Fruit fly (Drosophila melanogaster): ENCODE results near the gene CG31198.
A peak's percentile ranks its signal among the peaks of the same experiment; 100 is the strongest.

CG31198 gene

DNA sequence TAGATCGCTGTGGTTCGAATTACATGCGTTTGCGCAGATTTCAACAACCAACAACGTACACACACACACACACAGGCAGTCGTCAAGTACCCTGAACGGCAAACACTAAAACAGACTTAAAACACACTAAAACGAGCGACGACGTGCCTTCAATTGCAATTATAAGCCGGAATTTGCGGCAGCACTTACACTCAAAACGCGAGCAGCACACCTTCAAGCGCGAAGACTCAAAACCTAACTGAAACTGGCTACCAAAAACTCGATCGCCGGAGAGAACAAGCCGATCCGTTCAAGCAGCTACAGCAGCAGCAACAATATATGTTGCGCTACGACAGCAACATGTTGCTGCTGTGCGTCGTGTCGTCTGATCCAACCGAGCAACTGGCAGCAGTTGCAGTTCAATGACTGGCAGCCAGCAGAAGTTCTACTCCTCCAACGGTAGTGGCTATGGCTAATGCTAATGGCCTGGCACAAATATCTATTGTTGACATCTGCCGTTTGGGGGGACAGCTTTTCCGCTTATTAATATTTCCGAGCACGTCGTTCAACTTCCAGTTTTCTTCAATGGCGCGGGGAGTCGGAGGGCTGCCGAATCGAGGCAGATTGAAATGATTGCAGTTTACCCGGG is 28.3 kb downstream of the CG31198 start, which contains the start of gene tsl (continued):
- TF ChIP-seq CG8924 (tag; optimal IDR thresholded peaks at IDR 0.05) (no peak), lilli (GFP tag; optimal IDR thresholded peaks at IDR 0.05) (no peak), en (GFP tag; optimal IDR thresholded peaks at IDR 0.05) (no peak), CG10274 (GFP tag; optimal IDR thresholded peaks at IDR 0.05) (no peak), Sry-δ (GFP tag; optimal IDR thresholded peaks at IDR 0.05) (no peak), Jarid2 (GFP tag; optimal IDR thresholded peaks at IDR 0.05) (peak; percentile 74), repo (GFP tag; optimal IDR thresholded peaks at IDR 0.05) (no peak), Adf1 (GFP tag; IDR thresholded peaks at IDR 0.05) (peak; percentile 9; the same call in 1 of the 2 replicates), az2 (GFP tag; optimal IDR thresholded peaks at IDR 0.05) (no peak), CG11723 (GFP tag; optimal IDR thresholded peaks at IDR 0.05) (no peak), tgo (GFP tag; IDR thresholded peaks at IDR 0.05) (no peak), lbe (GFP tag; optimal IDR thresholded peaks at IDR 0.05) (no peak), YL-1 (GFP tag; optimal IDR thresholded peaks at IDR 0.05) (no peak), CG31365 (tag; optimal IDR thresholded peaks at IDR 0.05) (no peak), ems (GFP tag; optimal IDR thresholded peaks at IDR 0.05) (no peak), CG11085 (GFP tag; IDR thresholded peaks at IDR 0.05) (no peak), B-H2 (GFP tag; optimal IDR thresholded peaks at IDR 0.05) (no peak), ato (GFP tag; IDR thresholded peaks at IDR 0.05; ENCODE audit: partially characterized antibody) (no peak), disco-r (GFP tag; optimal IDR thresholded peaks at IDR 0.05) (no peak), CG30020 (tag; optimal IDR thresholded peaks at IDR 0.05) (no peak), hth (optimal IDR thresholded peaks at IDR 0.05) (no peak), esg (GFP tag; conservative IDR thresholded peaks at IDR 0.05) (no peak), CG8765 (GFP tag; IDR thresholded peaks at IDR 0.05) (no peak), CG12744 (GFP tag; optimal IDR thresholded peaks at IDR 0.05) (no peak), corto (GFP tag; optimal IDR thresholded peaks at IDR 0.05) (no peak), zf30C (GFP tag; optimal IDR thresholded peaks at IDR 0.05) (no peak), scrt (GFP tag; optimal IDR thresholded peaks at IDR 0.05) (no peak), crc (GFP tag; optimal IDR thresholded peaks at IDR 0.05) (no peak), CG13123 (GFP tag; optimal IDR thresholded peaks at IDR 0.05) (no peak), CG14014 (GFP tag; IDR thresholded peaks at IDR 0.05) (no peak), Med (GFP tag) (peak; percentile 61), Oli (tag; optimal IDR thresholded peaks at IDR 0.05) (no peak), sob (GFP tag; IDR thresholded peaks at IDR 0.05) (no peak), chm (GFP tag; IDR thresholded peaks at IDR 0.05) (peak; percentile 23; the same call in 1 of the 2 replicates), CG3065 (GFP tag; optimal IDR thresholded peaks at IDR 0.05) (no peak), Deaf1 (tag; optimal IDR thresholded peaks at IDR 0.05) (peak; percentile 67), CG1832 (GFP tag; optimal IDR thresholded peaks at IDR 0.05) (no peak), CG16815 (GFP tag; optimal IDR thresholded peaks at IDR 0.05) (no peak), CG13287 (GFP tag; IDR thresholded peaks at IDR 0.05; ENCODE audit: partially characterized antibody) (peak; percentile 11; the same call in 1 of the 2 replicates), CG10462 (GFP tag; optimal IDR thresholded peaks at IDR 0.05) (no peak), CG14860 (GFP tag; IDR thresholded peaks at IDR 0.05; ENCODE audit: partially characterized antibody) (no peak), maf-S (GFP tag; optimal IDR thresholded peaks at IDR 0.05) (no peak), gsb-n (tag; optimal IDR thresholded peaks at IDR 0.05) (peak; percentile 5), luna (GFP tag; optimal IDR thresholded peaks at IDR 0.05) (no peak), CG4282 (GFP tag; optimal IDR thresholded peaks at IDR 0.05) (no peak), Ravus (GFP tag; IDR thresholded peaks at IDR 0.05) (no peak), Bteb2 (GFP tag; optimal IDR thresholded peaks at IDR 0.05) (no peak), CG18011 (GFP tag; optimal IDR thresholded peaks at IDR 0.05) (no peak), CG4854 (GFP tag; optimal IDR thresholded peaks at IDR 0.05) (no peak), CG15514 (GFP tag; optimal IDR thresholded peaks at IDR 0.05) (no peak), CG14441 (GFP tag; IDR thresholded peaks at IDR 0.05) (no peak)

Measured in whole organism, embryonic.